Worm (Caenorhabditis elegans): ENCODE results near the gene pqn-75.

ce11 chrIV:4123083-4123482, 51.0 kb downstream of the pqn-75 start, which contains the start of gene mul-1:
- TF ChIP-seq W03F9.2 (tag; optimal IDR thresholded peaks at IDR 0.05): no peak
- no peak for TF ChIP-seq him-1 (tag; optimal IDR thresholded peaks at IDR 0.05)
- no peak for TF ChIP-seq dao-5 (tag; optimal IDR thresholded peaks at IDR 0.05)

All from whole organism, L4/young adult.